Fruit fly (Drosophila melanogaster) whole organism, prepupa: ENCODE results near the gene CG6912.
A peak's percentile ranks its signal among the peaks of the same experiment; 100 is the strongest.

Source experiments
- CG10631 ChIP-seq: fragments of 200-800 bp; sonication (Bioruptor generic); optimal IDR thresholded peaks from 2 replicates; lab custom pipeline; 2016; ENCODE audit warnings: missing biosample characterization, missing genetic modification characterization
- CG11294 ChIP-seq: fragments of 200-800 bp; sonication (Bioruptor generic); IDR thresholded peaks from 2 replicates; pipeline ENCODE4 v1.3.6; 2022; ENCODE audit warnings: missing biosample characterization, missing genetic modification characterization
- CG11762 ChIP-seq: fragments of 200-800 bp; sonication (Bioruptor generic); optimal IDR thresholded peaks from 3 replicates; lab custom pipeline; 2016; ENCODE audit warnings: missing biosample characterization, missing genetic modification characterization; ENCODE audit not compliant: insufficient read depth
- CG15336 ChIP-seq: fragments of 200-800 bp; sonication (Bioruptor generic); IDR thresholded peaks from 2 replicates; pipeline ENCODE4 v1.3.6; 2022; ENCODE audit warnings: missing biosample characterization, missing genetic modification characterization
- CG1621 ChIP-seq: fragments of 200-800 bp; sonication (Bioruptor generic); optimal IDR thresholded peaks from 3 replicates; lab custom pipeline; 2018; ENCODE audit warnings: missing biosample characterization, mild to moderate bottlenecking, missing genetic modification characterization
- CG16779 ChIP-seq: fragments of 200-800 bp; sonication (Bioruptor generic); optimal IDR thresholded peaks from 3 replicates; lab custom pipeline; 2017; ENCODE audit warnings: missing biosample characterization, mild to moderate bottlenecking, missing genetic modification characterization
- CG31627 ChIP-seq: fragments of 200-800 bp; sonication (Bioruptor generic); optimal IDR thresholded peaks from 3 replicates; lab custom pipeline; 2016; ENCODE audit warnings: missing biosample characterization, missing genetic modification characterization
- CG3919 ChIP-seq: fragments of 200-800 bp; sonication (Bioruptor generic); optimal IDR thresholded peaks from 3 replicates; lab custom pipeline; 2016; ENCODE audit warnings: missing biosample characterization, missing genetic modification characterization
- CG4318 ChIP-seq: fragments of 200-800 bp; sonication (Bioruptor generic); optimal IDR thresholded peaks from 3 replicates; lab custom pipeline; 2017; ENCODE audit warnings: missing biosample characterization, mild to moderate bottlenecking, missing genetic modification characterization
- CG6163 ChIP-seq: fragments of 200-800 bp; sonication (Bioruptor generic); IDR thresholded peaks from 3 replicates; pipeline ENCODE4 v1.3.6; 2022; ENCODE audit warnings: missing biosample characterization, missing genetic modification characterization
- CG6276 ChIP-seq: fragments of 200-800 bp; sonication (Bioruptor generic); optimal IDR thresholded peaks from 2 replicates; lab custom pipeline; 2017; ENCODE audit warnings: missing biosample characterization, mild to moderate bottlenecking, missing genetic modification characterization
- CG6792 ChIP-seq: fragments of 200-800 bp; sonication (Bioruptor generic); optimal IDR thresholded peaks from 3 replicates; lab custom pipeline; 2016; ENCODE audit warnings: missing biosample characterization, missing genetic modification characterization
- CG6808 ChIP-seq: fragments of 200-800 bp; sonication (Bioruptor generic); optimal IDR thresholded peaks from 3 replicates; lab custom pipeline; 2017; ENCODE audit warnings: missing biosample characterization, missing genetic modification characterization, mild to moderate bottlenecking, moderate library complexity, missing genetic modification reagents
- CG6854 ChIP-seq: fragments of 200-800 bp; sonication (Bioruptor generic); optimal IDR thresholded peaks from 2 replicates; lab custom pipeline; 2017; ENCODE audit warnings: missing biosample characterization, mild to moderate bottlenecking, missing genetic modification characterization
- CG7368 ChIP-seq: fragments of 200-800 bp; sonication (Bioruptor generic); optimal IDR thresholded peaks from 3 replicates; lab custom pipeline; 2016; ENCODE audit warnings: missing biosample characterization, missing genetic modification characterization
- CG8319 ChIP-seq: fragments of 200-800 bp; sonication (Bioruptor generic); optimal IDR thresholded peaks from 3 replicates; lab custom pipeline; 2016; ENCODE audit warnings: missing biosample characterization, missing genetic modification characterization
- CG8632 ChIP-seq: fragments of 200-800 bp; sonication (Bioruptor generic); optimal IDR thresholded peaks from 3 replicates; lab custom pipeline; 2016; ENCODE audit warnings: missing biosample characterization, missing genetic modification characterization
- CG9139 ChIP-seq: fragments of 200-800 bp; sonication (Bioruptor generic); optimal IDR thresholded peaks from 3 replicates; lab custom pipeline; 2017; ENCODE audit warnings: missing biosample characterization, mild to moderate bottlenecking, missing genetic modification characterization
- Eip75B ChIP-seq: fragments of 200-800 bp; sonication (Bioruptor generic); optimal IDR thresholded peaks from 3 replicates; lab custom pipeline; 2016; ENCODE audit warnings: missing biosample characterization, missing genetic modification characterization
- Eip78C ChIP-seq: fragments of 200-800 bp; sonication (Bioruptor generic); peaks from one replicate; lab custom pipeline; 2016; ENCODE audit warnings: missing biosample characterization, missing genetic modification characterization
- Eip93F ChIP-seq: fragments of 200-800 bp; sonication (Bioruptor generic); optimal IDR thresholded peaks from 2 replicates; lab custom pipeline; 2016; ENCODE audit warnings: missing biosample characterization, mild to moderate bottlenecking, missing genetic modification characterization
- Ets21C ChIP-seq: fragments of 200-800 bp; sonication (Bioruptor generic); optimal IDR thresholded peaks from 3 replicates; lab custom pipeline; 2016; ENCODE audit warnings: missing biosample characterization, missing genetic modification characterization
- Gug ChIP-seq: fragments of 200-800 bp; sonication (Bioruptor generic); IDR thresholded peaks from 2 replicates; pipeline ENCODE4 v1.3.6; 2022; ENCODE audit warnings: missing biosample characterization, missing genetic modification characterization
- Hr4 ChIP-seq: fragments of 200-800 bp; sonication (Bioruptor generic); optimal IDR thresholded peaks from 3 replicates; lab custom pipeline; 2016; ENCODE audit warnings: missing biosample characterization, missing genetic modification characterization
- Met ChIP-seq: fragments of 200-800 bp; sonication (Bioruptor generic); optimal IDR thresholded peaks from 3 replicates; lab custom pipeline; 2016; ENCODE audit warnings: missing biosample characterization, missing genetic modification characterization
- OdsH ChIP-seq: fragments of 200-800 bp; sonication (Bioruptor generic); optimal IDR thresholded peaks from 3 replicates; lab custom pipeline; 2016; ENCODE audit warnings: missing biosample characterization, missing genetic modification characterization
- Smox ChIP-seq: fragments of 200-800 bp; sonication (Bioruptor generic); optimal IDR thresholded peaks from 3 replicates; lab custom pipeline; 2016; ENCODE audit warnings: missing biosample characterization, missing genetic modification characterization
- Sox102F ChIP-seq: fragments of 200-800 bp; sonication (Bioruptor generic); optimal IDR thresholded peaks from 2 replicates; lab custom pipeline; 2016; ENCODE audit warnings: missing biosample characterization, mild to moderate bottlenecking, missing genetic modification characterization
- Sox14 ChIP-seq: fragments of 200-800 bp; sonication (Bioruptor generic); optimal IDR thresholded peaks from 3 replicates; lab custom pipeline; 2016; ENCODE audit warnings: missing biosample characterization, missing genetic modification characterization
- Sox15 ChIP-seq: fragments of 200-800 bp; sonication (Bioruptor generic); optimal IDR thresholded peaks from 3 replicates; lab custom pipeline; 2016; ENCODE audit warnings: missing biosample characterization, missing genetic modification characterization
- achi ChIP-seq: fragments of 200-800 bp; sonication (Bioruptor generic); optimal IDR thresholded peaks from 3 replicates; lab custom pipeline; 2016; ENCODE audit warnings: missing biosample characterization, missing genetic modification characterization
- acj6 ChIP-seq: fragments of 200-800 bp; sonication (Bioruptor generic); optimal IDR thresholded peaks from 3 replicates; lab custom pipeline; 2016; ENCODE audit warnings: missing biosample characterization, missing genetic modification characterization
- cyc ChIP-seq: fragments of 200-800 bp; sonication (Bioruptor generic); optimal IDR thresholded peaks from 3 replicates; lab custom pipeline; 2016; ENCODE audit warnings: missing biosample characterization, missing genetic modification characterization
- dac ChIP-seq: fragments of 200-800 bp; sonication (Bioruptor generic); optimal IDR thresholded peaks from 2 replicates; lab custom pipeline; 2017; ENCODE audit warnings: missing biosample characterization, mild to moderate bottlenecking, missing genetic modification characterization
- dsx ChIP-seq: fragments of 200-800 bp; optimal IDR thresholded peaks from 3 replicates; lab custom pipeline; 2019; ENCODE audit warnings: missing biosample characterization, mild to moderate bottlenecking, missing genetic modification characterization, moderate library complexity; ENCODE audit not compliant: poor library complexity, severe bottlenecking
- esn ChIP-seq: fragments of 200-800 bp; sonication (Bioruptor generic); optimal IDR thresholded peaks from 2 replicates; lab custom pipeline; 2016; ENCODE audit warnings: missing biosample characterization, mild to moderate bottlenecking, missing genetic modification characterization, moderate library complexity
- fd59A ChIP-seq: fragments of 200-800 bp; sonication (Bioruptor generic); optimal IDR thresholded peaks from 2 replicates; lab custom pipeline; 2017; ENCODE audit warnings: missing biosample characterization, mild to moderate bottlenecking, missing genetic modification characterization, missing genetic modification reagents
- fd85E ChIP-seq: fragments of 200-800 bp; sonication (Bioruptor generic); optimal IDR thresholded peaks from 3 replicates; lab custom pipeline; 2016; ENCODE audit warnings: missing biosample characterization, missing genetic modification characterization
- fkh ChIP-seq: fragments of 200-800 bp; sonication (Bioruptor generic); optimal IDR thresholded peaks from 3 replicates; lab custom pipeline; 2017; ENCODE audit warnings: missing biosample characterization, mild to moderate bottlenecking, missing genetic modification characterization, moderate library complexity
- lz ChIP-seq: fragments of 200-800 bp; sonication (Bioruptor generic); optimal IDR thresholded peaks from 3 replicates; lab custom pipeline; 2016; ENCODE audit warnings: missing biosample characterization, missing genetic modification characterization
- net ChIP-seq: fragments of 200-800 bp; sonication (Bioruptor generic); optimal IDR thresholded peaks from 3 replicates; lab custom pipeline; 2016; ENCODE audit warnings: missing biosample characterization, missing genetic modification characterization
- salr ChIP-seq, 2 experiments: fragments of 200-800 bp; sonication (Bioruptor generic); optimal IDR thresholded peaks; 3 replicates each; lab custom pipeline; 2016 to 2018; ENCODE audit warnings: missing biosample characterization in 2 of 2, missing genetic modification characterization in 2 of 2, mild to moderate bottlenecking in 1 of 2
- spab ChIP-seq: fragments of 200-800 bp; sonication (Bioruptor generic); optimal IDR thresholded peaks from 2 replicates; lab custom pipeline; 2017; ENCODE audit warnings: missing biosample characterization, mild to moderate bottlenecking, missing genetic modification characterization, missing genetic modification reagents
- ss ChIP-seq, 2 experiments: fragments of 200-800 bp; sonication (Bioruptor generic); optimal IDR thresholded peaks; 2 replicates in 1 of 2; 3 replicates in 1 of 2; lab custom pipeline; 2017 to 2018; ENCODE audit warnings: mild to moderate bottlenecking in 2 of 2, missing biosample characterization in 2 of 2, missing genetic modification characterization in 2 of 2, moderate library complexity in 1 of 2
- svp ChIP-seq: fragments of 200-800 bp; sonication (Bioruptor generic); peaks from one replicate; lab custom pipeline; 2016; ENCODE audit warnings: missing biosample characterization, missing genetic modification characterization
- topi ChIP-seq: fragments of 200-800 bp; sonication (Bioruptor generic); optimal IDR thresholded peaks from 3 replicates; lab custom pipeline; 2016; ENCODE audit warnings: missing biosample characterization, missing genetic modification characterization
- vri ChIP-seq: fragments of 200-800 bp; sonication (Bioruptor generic); optimal IDR thresholded peaks from 3 replicates; lab custom pipeline; 2016; ENCODE audit warnings: missing biosample characterization, mild to moderate bottlenecking, missing genetic modification characterization

Gene CG6912

DNA sequence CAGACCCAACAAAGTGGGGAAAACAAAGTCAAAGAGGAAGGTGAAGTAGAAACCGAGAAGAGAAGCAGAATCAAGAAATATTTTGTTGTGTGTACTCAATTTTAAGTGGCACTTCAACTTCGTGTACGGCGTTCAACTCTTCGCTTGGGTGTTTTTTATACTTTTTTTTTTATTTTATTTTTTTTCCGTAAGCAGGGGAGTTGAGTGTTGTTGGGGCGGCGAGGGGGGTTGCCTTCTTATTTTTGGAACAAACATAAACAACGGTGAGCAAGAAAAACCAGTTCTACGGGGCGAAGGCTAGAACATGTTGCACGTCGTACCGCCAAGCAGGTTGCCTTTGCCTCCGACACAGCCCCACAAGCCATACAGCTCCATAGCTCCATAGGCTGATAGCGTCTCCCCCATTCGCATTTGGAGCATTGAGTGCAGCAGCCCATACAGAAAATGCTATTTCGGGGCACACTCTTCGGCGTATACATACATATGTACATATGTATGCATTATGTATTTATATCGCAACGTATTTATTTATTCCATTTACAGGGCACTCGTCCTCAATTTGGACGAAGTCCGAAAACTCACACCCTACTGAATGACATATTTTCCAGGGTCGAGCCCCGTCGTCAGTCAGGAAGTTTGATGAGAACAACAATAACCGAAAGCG lies 45.0 kb downstream of the CG6912 start (continued):
- TF ChIP-seq Sox14 (GFP tag; lab: Kevin White, UChicago) (no peak), Gug (0 out of 2 replicates have a peak, but pooled peaks have one; percentile 17), lz (GFP tag; lab: Kevin White, UChicago) (no peak), OdsH (GFP tag; lab: Kevin White, UChicago) (no peak), esn (GFP tag; lab: Kevin White, UChicago) (no peak), net (peak; percentile 33), acj6 (GFP tag; lab: Kevin White, UChicago) (no peak), Eip78C (GFP tag; lab: Kevin White, UChicago) (peak; percentile 76), Sox102F (GFP tag; lab: Kevin White, UChicago) (no peak), CG7368 (GFP tag; lab: Kevin White, UChicago) (no peak), CG11294 (GFP tag; lab: Robert Waterston, UW) (no peak), CG15336 (GFP tag; lab: Robert Waterston, UW) (peak; percentile 64), CG4318 (no peak), CG31627 (GFP tag; lab: Kevin White, UChicago) (no peak), spab (GFP tag; lab: Kevin White, UChicago) (peak; percentile 56), fkh (GFP tag; lab: Kevin White, UChicago) (peak; percentile 71), topi (GFP tag; lab: Kevin White, UChicago) (no peak), CG3919 (GFP tag; lab: Kevin White, UChicago) (no peak), CG10631 (GFP tag; lab: Kevin White, UChicago) (no peak), CG6808 (GFP tag; lab: Kevin White, UChicago) (peak; percentile 77), CG8632 (GFP tag; lab: Kevin White, UChicago) (peak; percentile 22), Met (GFP tag; lab: Kevin White, UChicago) (no peak), salr (GFP tag; optimal IDR thresholded peaks at IDR 0.05; lab: Kevin White, UChicago) (peak in 1 of 2 experiments; percentile 34), vri (GFP tag; lab: Kevin White, UChicago) (no peak), dac (GFP tag; lab: Kevin White, UChicago) (no peak), Sox15 (no peak), Eip93F (GFP tag; lab: Kevin White, UChicago) (no peak), fd59A (peak; percentile 29), achi (peak; percentile 1), CG6854 (peak; percentile 49), Eip75B (peak; percentile 29), Hr4 (GFP tag; lab: Kevin White, UChicago) (no peak), fd85E (no peak), CG8319 (GFP tag; lab: Kevin White, UChicago) (no peak), CG11762 (no peak)

DNA sequence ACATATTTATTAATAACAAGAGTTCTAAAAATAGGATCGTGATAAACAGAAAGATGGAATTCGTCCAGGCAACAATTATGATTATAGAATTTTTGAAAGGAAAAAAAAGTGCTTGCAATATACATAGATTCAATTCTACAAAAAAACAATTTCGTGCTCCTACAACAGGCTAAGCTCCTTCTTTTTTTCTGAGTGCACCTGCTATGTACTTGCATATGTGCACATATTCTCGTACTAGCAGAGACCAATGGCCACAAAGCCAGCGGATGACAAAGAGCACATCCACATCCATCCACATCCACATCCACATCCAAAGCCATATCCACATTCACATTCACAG lies 46.9 kb downstream of the CG6912 start:
- no peak for TF ChIP-seq CG9139
- no peak for TF ChIP-seq vri (GFP tag; lab: Kevin White, UChicago)
- TF ChIP-seq Smox (GFP tag; lab: Kevin White, UChicago): peak; percentile 26
- TF ChIP-seq CG6276 (GFP tag; lab: Kevin White, UChicago): peak; percentile 2
- TF ChIP-seq Eip93F (GFP tag; lab: Kevin White, UChicago): no peak
- TF ChIP-seq CG6163 (GFP tag; lab: Robert Waterston, UW): peak; percentile 73
- peak; percentile 45 for TF ChIP-seq cyc (GFP tag; lab: Kevin White, UChicago)
- TF ChIP-seq CG6854: no peak
- peak; percentile 46 for TF ChIP-seq CG6792
- TF ChIP-seq CG16779: no peak
- no peak for TF ChIP-seq Ets21C (GFP tag; lab: Kevin White, UChicago)
- peak; percentile 54 for TF ChIP-seq topi (GFP tag; lab: Kevin White, UChicago)
- peak; percentile 58 for TF ChIP-seq net
- TF ChIP-seq CG11294 (GFP tag; lab: Robert Waterston, UW): no peak; the same call in 1 of the 2 replicates
- TF ChIP-seq CG15336 (GFP tag; lab: Robert Waterston, UW): peak; percentile 56
- TF ChIP-seq dac (GFP tag; lab: Kevin White, UChicago): no peak
- TF ChIP-seq fkh (GFP tag; lab: Kevin White, UChicago): no peak
- TF ChIP-seq CG11762: peak; percentile 18
- peak; percentile 55 for TF ChIP-seq Met (GFP tag; lab: Kevin White, UChicago)
- TF ChIP-seq dsx (GFP tag; lab: Kevin White, UChicago): peak; percentile 67
- peak; percentile 66 for TF ChIP-seq CG1621 (tag; lab: Kevin White, UChicago)
- TF ChIP-seq CG3919 (GFP tag; lab: Kevin White, UChicago): peak; percentile 78
- TF ChIP-seq CG8319 (GFP tag; lab: Kevin White, UChicago): peak; percentile 33
- peak; percentile 54 to 74 for TF ChIP-seq ss (GFP tag; optimal IDR thresholded peaks at IDR 0.05; lab: Kevin White, UChicago)
- peak; percentile 41 for TF ChIP-seq Sox15
- peak; percentile 57; the same call in 1 of the 2 replicates for TF ChIP-seq Gug
- peak; percentile 69 for TF ChIP-seq Hr4 (GFP tag; lab: Kevin White, UChicago)
- TF ChIP-seq svp (GFP tag; lab: Kevin White, UChicago): peak; percentile 72
- peak; percentile 52 for TF ChIP-seq esn (GFP tag; lab: Kevin White, UChicago)
- TF ChIP-seq CG8632 (GFP tag; lab: Kevin White, UChicago): peak; percentile 72
- no peak for TF ChIP-seq fd85E
